Worm (Caenorhabditis elegans): ENCODE data around the gene C13F10.8.

C13F10.8 gene

DNA sequence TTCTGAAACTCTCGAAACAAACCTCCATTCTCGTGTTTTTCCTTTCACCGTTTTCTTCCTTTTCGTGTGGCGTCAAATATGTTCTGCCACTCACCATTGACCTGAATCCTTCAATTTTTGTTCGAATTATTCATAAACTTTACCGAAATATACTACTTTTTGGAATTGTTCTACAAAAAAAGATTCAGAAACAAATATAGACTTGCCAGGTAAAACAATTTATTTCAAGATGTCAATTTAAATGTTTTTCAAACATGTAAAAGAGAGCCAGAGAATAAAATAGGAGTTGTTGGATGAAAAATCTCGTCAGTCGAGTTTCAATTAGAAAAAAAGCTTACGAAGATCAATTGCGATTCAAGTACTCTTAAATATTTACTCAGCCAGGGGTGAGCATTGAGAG, 27.3 kb downstream of the C13F10.8 start, which contains the start of gene F09G2.8:
Gene F09G2.8 (minus strand): TSS at position 101 of the 400 bp plus-strand sequence.
- TF ChIP-seq lin-13 (tag; optimal IDR thresholded peaks at IDR 0.05) (no peak), nhr-76 (tag; optimal IDR thresholded peaks at IDR 0.05) (no peak), unc-120 (tag; optimal IDR thresholded peaks at IDR 0.05; ENCODE audit: poor library complexity, severe bottlenecking) (no peak), sem-2 (GFP tag; optimal IDR thresholded peaks at IDR 0.05) (no peak), nhr-2 (tag; optimal IDR thresholded peaks at IDR 0.05) (no peak), flh-1 (GFP tag; optimal IDR thresholded peaks at IDR 0.05) (no peak), tbx-8 (GFP tag; optimal IDR thresholded peaks at IDR 0.05) (no peak), pha-4 (tag; optimal IDR thresholded peaks at IDR 0.05) (no peak), lsy-2 (tag; optimal IDR thresholded peaks at IDR 0.05) (no peak), nhr-12 (tag; optimal IDR thresholded peaks at IDR 0.05) (no peak), drap-1 (GFP tag; optimal IDR thresholded peaks at IDR 0.05) (no peak), ham-2 (GFP tag; optimal IDR thresholded peaks at IDR 0.05) (no peak), ztf-11 (tag; optimal IDR thresholded peaks at IDR 0.05) (no peak), mep-1 (tag; optimal IDR thresholded peaks at IDR 0.05) (no peak), elt-1 (tag; optimal IDR thresholded peaks at IDR 0.05; ENCODE audit: borderline replicate concordance, insufficient read depth) (no peak), ces-1 (GFP tag; optimal IDR thresholded peaks at IDR 0.05) (no peak), lin-32 (GFP tag; optimal IDR thresholded peaks at IDR 0.05) (no peak)

DNA sequence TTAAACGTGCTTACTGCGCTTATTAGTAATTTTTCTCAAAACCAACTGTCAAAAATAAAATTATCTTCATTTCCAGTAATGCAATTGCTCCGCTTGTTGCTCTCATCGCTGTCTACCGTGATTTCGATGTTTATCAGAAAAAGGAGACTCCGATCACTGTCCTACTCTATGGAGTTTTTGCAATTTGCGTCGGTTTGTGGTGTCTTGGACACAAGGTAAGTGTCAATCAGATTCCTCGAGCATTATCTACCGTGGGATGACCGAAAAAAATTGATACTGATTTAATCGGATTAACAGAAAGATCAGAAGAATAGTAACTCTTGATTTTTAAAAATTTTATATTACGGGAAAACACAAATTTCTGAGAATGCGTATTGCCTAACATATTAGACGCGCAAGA, 33.5 kb downstream of the C13F10.8 start:
- no peak for TF ChIP-seq elt-1 (tag; optimal IDR thresholded peaks at IDR 0.05; ENCODE audit: borderline replicate concordance, insufficient read depth)
- TF ChIP-seq unc-39 (tag; optimal IDR thresholded peaks at IDR 0.05), result no peak
- TF ChIP-seq bed-3 (GFP tag; optimal IDR thresholded peaks at IDR 0.05), result no peak
- no peak for TF ChIP-seq pha-4 (tag; optimal IDR thresholded peaks at IDR 0.05)
- no peak for TF ChIP-seq lsy-2 (tag; optimal IDR thresholded peaks at IDR 0.05)
- no peak for TF ChIP-seq ces-1 (GFP tag; optimal IDR thresholded peaks at IDR 0.05)
- no peak for TF ChIP-seq cnd-1 (tag; optimal IDR thresholded peaks at IDR 0.05)
- TF ChIP-seq zip-8 (tag; optimal IDR thresholded peaks at IDR 0.05), result no peak
- no peak for TF ChIP-seq drap-1 (GFP tag; optimal IDR thresholded peaks at IDR 0.05)
- no peak for TF ChIP-seq unc-62 (GFP tag; optimal IDR thresholded peaks at IDR 0.05)
- no peak for TF ChIP-seq nhr-2 (tag; optimal IDR thresholded peaks at IDR 0.05)
- no peak for TF ChIP-seq ceh-39 (tag; optimal IDR thresholded peaks at IDR 0.05)
- TF ChIP-seq blmp-1 (tag; optimal IDR thresholded peaks at IDR 0.05), result no peak
- no peak for TF ChIP-seq mls-2 (tag; optimal IDR thresholded peaks at IDR 0.05)
- no peak for TF ChIP-seq sptf-1 (tag; optimal IDR thresholded peaks at IDR 0.05)
- TF ChIP-seq nhr-237 (tag; optimal IDR thresholded peaks at IDR 0.05), result no peak
- TF ChIP-seq mab-5 (tag; optimal IDR thresholded peaks at IDR 0.05), result no peak
- no peak for TF ChIP-seq mep-1 (tag; optimal IDR thresholded peaks at IDR 0.05)
- TF ChIP-seq sem-2 (GFP tag; optimal IDR thresholded peaks at IDR 0.05), result no peak

DNA sequence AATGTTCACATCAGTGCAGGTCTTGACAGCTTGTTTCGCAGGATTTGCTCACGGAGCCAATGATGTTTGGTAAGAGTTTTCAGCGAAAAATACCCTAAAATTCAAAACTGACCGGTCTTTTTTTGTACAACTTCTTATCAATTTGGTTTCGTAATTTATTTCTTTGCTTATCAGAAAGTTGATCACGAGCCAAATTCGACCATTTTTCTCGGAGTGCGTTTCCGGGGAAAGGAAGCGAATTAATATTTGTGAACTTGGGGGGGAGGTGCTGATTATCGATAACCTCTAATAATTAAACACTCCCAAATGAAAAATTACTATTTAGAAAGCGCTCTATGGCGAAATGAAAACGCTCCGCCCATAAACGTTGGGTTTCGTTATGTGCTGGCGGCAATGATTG, 34.2 kb downstream of the C13F10.8 start:
- TF ChIP-seq hlh-1 (tag; optimal IDR thresholded peaks at IDR 0.05) (no peak), ceh-83 (GFP tag; optimal IDR thresholded peaks at IDR 0.05) (no peak), ces-1 (GFP tag; optimal IDR thresholded peaks at IDR 0.05) (no peak), sem-2 (GFP tag; optimal IDR thresholded peaks at IDR 0.05) (no peak), unc-62 (GFP tag; optimal IDR thresholded peaks at IDR 0.05) (no peak), lin-32 (GFP tag; optimal IDR thresholded peaks at IDR 0.05) (no peak), ztf-11 (tag; optimal IDR thresholded peaks at IDR 0.05) (no peak), mab-5 (tag; optimal IDR thresholded peaks at IDR 0.05) (no peak), ceh-43 (GFP tag; optimal IDR thresholded peaks at IDR 0.05) (no peak), blmp-1 (tag; optimal IDR thresholded peaks at IDR 0.05) (no peak), tbx-8 (GFP tag; optimal IDR thresholded peaks at IDR 0.05) (no peak), elt-1 (tag; optimal IDR thresholded peaks at IDR 0.05; ENCODE audit: borderline replicate concordance, insufficient read depth) (no peak), cnd-1 (tag; optimal IDR thresholded peaks at IDR 0.05) (no peak), lin-13 (tag; optimal IDR thresholded peaks at IDR 0.05) (no peak)

DNA sequence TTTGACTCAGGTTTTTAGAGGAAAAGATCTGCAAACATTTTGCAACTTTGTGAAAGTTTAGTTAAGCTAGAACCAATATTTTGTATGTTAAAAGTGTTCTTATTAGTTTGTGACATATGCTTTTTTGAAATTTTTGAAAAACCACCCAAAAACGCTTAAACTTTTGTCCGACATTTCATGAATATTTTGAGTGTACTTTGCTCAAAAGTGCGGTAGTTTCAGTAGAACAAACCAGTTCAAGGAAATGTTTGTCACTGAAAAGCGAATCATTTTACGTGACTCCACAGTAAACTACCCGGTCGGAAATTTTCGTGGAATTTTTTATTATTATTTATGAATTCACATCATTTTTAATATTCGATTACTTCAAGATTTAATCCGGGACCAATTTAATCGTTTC, 36.3 kb downstream of the C13F10.8 start, which contains the start of gene pitr-5:
Gene pitr-5 (plus strand): TSS at position 301 of the 400 bp plus-strand sequence.
- TF ChIP-seq elt-1 (tag; optimal IDR thresholded peaks at IDR 0.05; ENCODE audit: borderline replicate concordance, insufficient read depth) (no peak), ham-2 (GFP tag; optimal IDR thresholded peaks at IDR 0.05) (no peak), M03D4.4 (tag; optimal IDR thresholded peaks at IDR 0.05) (no peak), elt-3 (tag; optimal IDR thresholded peaks at IDR 0.05) (no peak), sem-2 (GFP tag; optimal IDR thresholded peaks at IDR 0.05) (no peak), unc-120 (tag; optimal IDR thresholded peaks at IDR 0.05; ENCODE audit: poor library complexity, severe bottlenecking) (no peak), nhr-28 (tag; optimal IDR thresholded peaks at IDR 0.05) (no peak), cnd-1 (tag; optimal IDR thresholded peaks at IDR 0.05) (no peak), lin-13 (tag; optimal IDR thresholded peaks at IDR 0.05) (no peak), hlh-1 (tag; optimal IDR thresholded peaks at IDR 0.05) (no peak), ceh-39 (tag; optimal IDR thresholded peaks at IDR 0.05) (no peak)
